Worm (Caenorhabditis elegans) whole organism, mixed stage, embryonic: ENCODE data around the gene acl-13.
A peak's percentile ranks its signal among the peaks of the same experiment; 100 is the strongest.

Experiments used
- M03D4.4 ChIP-seq: sonication (generic microtip); optimal IDR thresholded peaks from 2 replicates; lab custom pipeline; 2017; ENCODE audit warnings: mild to moderate bottlenecking, missing genetic modification characterization, missing compliant biosample characterization
- bed-3 ChIP-seq: fragments of 200-800 bp; sonication (Bioruptor generic); optimal IDR thresholded peaks from 3 replicates; lab custom pipeline; 2018; ENCODE audit warnings: mild to moderate bottlenecking, missing genetic modification characterization, moderate library complexity, missing compliant biosample characterization
- blmp-1 ChIP-seq: fragments of 150-350 bp; optimal IDR thresholded peaks from 2 replicates; lab custom pipeline; 2014; ENCODE audit warnings: missing biosample characterization, missing genetic modification characterization
- ceh-39 ChIP-seq: fragments of 150-350 bp; optimal IDR thresholded peaks from 2 replicates; lab custom pipeline; 2014; ENCODE audit warnings: missing biosample characterization, missing genetic modification characterization
- ceh-43 ChIP-seq: fragments of 200-800 bp; sonication (Bioruptor generic); optimal IDR thresholded peaks from 2 replicates; lab custom pipeline; 2018; ENCODE audit warnings: mild to moderate bottlenecking, missing genetic modification characterization, moderate library complexity, missing compliant biosample characterization
- ceh-83 ChIP-seq: fragments of 200-800 bp; sonication (Bioruptor generic); optimal IDR thresholded peaks from 2 replicates; lab custom pipeline; 2018; ENCODE audit warnings: mild to moderate bottlenecking, missing genetic modification characterization, missing compliant biosample characterization
- ces-1 ChIP-seq: fragments of 150-350 bp; optimal IDR thresholded peaks from 2 replicates; lab custom pipeline; 2014; ENCODE audit warnings: missing biosample characterization, missing genetic modification reagents, missing genetic modification characterization
- cnd-1 ChIP-seq: fragments of 200-800 bp; sonication (Bioruptor generic); optimal IDR thresholded peaks from 2 replicates; lab custom pipeline; 2018; ENCODE audit warnings: mild to moderate bottlenecking, missing genetic modification characterization, missing compliant biosample characterization
- drap-1 ChIP-seq: fragments of 200-800 bp; sonication (Bioruptor generic); optimal IDR thresholded peaks from 3 replicates; lab custom pipeline; 2018; ENCODE audit warnings: mild to moderate bottlenecking, missing genetic modification characterization, missing compliant biosample characterization
- elt-1 ChIP-seq: sonication (generic microtip); optimal IDR thresholded peaks from 2 replicates; lab custom pipeline; 2017; ENCODE audit warnings: missing genetic modification characterization, mild to moderate bottlenecking, missing compliant biosample characterization, antibody characterized with exemption, moderate library complexity, borderline replicate concordance; ENCODE audit not compliant: insufficient read depth
- elt-3 ChIP-seq: fragments of 150-350 bp; optimal IDR thresholded peaks from 2 replicates; lab custom pipeline; 2014; ENCODE audit warnings: missing biosample characterization, missing genetic modification characterization
- flh-1 ChIP-seq: fragments of 200-800 bp; sonication (Bioruptor generic); optimal IDR thresholded peaks from 2 replicates; lab custom pipeline; 2018; ENCODE audit warnings: mild to moderate bottlenecking, missing genetic modification characterization, moderate library complexity, missing compliant biosample characterization
- ham-2 ChIP-seq: fragments of 200-800 bp; sonication (Bioruptor generic); optimal IDR thresholded peaks from 2 replicates; lab custom pipeline; 2018; ENCODE audit warnings: mild to moderate bottlenecking, missing genetic modification characterization, missing compliant biosample characterization
- hlh-1 ChIP-seq: fragments of 150-350 bp; optimal IDR thresholded peaks from 2 replicates; lab custom pipeline; 2014; ENCODE audit warnings: missing biosample characterization, missing genetic modification reagents, missing genetic modification characterization
- lin-13 ChIP-seq: fragments of 150-350 bp; optimal IDR thresholded peaks from 2 replicates; lab custom pipeline; 2014; ENCODE audit warnings: missing biosample characterization, missing genetic modification characterization
- lin-32 ChIP-seq: fragments of 200-800 bp; sonication (Bioruptor generic); optimal IDR thresholded peaks from 2 replicates; lab custom pipeline; 2018; ENCODE audit warnings: mild to moderate bottlenecking, missing genetic modification characterization, missing compliant biosample characterization
- lsy-2 ChIP-seq: fragments of 150-350 bp; optimal IDR thresholded peaks from 2 replicates; lab custom pipeline; 2014; ENCODE audit warnings: missing biosample characterization, missing genetic modification characterization
- mab-5 ChIP-seq: fragments of 150-350 bp; optimal IDR thresholded peaks from 2 replicates; lab custom pipeline; 2014; ENCODE audit warnings: missing biosample characterization, missing genetic modification characterization
- mep-1 ChIP-seq: fragments of 150-350 bp; optimal IDR thresholded peaks from 2 replicates; lab custom pipeline; 2017; ENCODE audit warnings: missing biosample characterization, missing genetic modification reagents, missing genetic modification characterization, inconsistent platforms
- mls-2 ChIP-seq: sonication (generic microtip); optimal IDR thresholded peaks from 2 replicates; lab custom pipeline; 2016; ENCODE audit warnings: mild to moderate bottlenecking, missing genetic modification characterization, moderate library complexity, missing compliant biosample characterization
- nhr-12 ChIP-seq: fragments of 150-350 bp; optimal IDR thresholded peaks from 2 replicates; lab custom pipeline; 2014; ENCODE audit warnings: missing biosample characterization, missing genetic modification characterization
- nhr-2 ChIP-seq: fragments of 150-350 bp; optimal IDR thresholded peaks from 2 replicates; lab custom pipeline; 2014; ENCODE audit warnings: missing biosample characterization, missing genetic modification characterization
- nhr-76 ChIP-seq: sonication (generic microtip); optimal IDR thresholded peaks from 2 replicates; lab custom pipeline; 2017; ENCODE audit warnings: missing biosample characterization, missing genetic modification characterization
- pha-4 ChIP-seq: fragments of 150-350 bp; optimal IDR thresholded peaks from 2 replicates; lab custom pipeline; 2018; ENCODE audit warnings: missing biosample characterization, missing genetic modification reagents, missing genetic modification characterization
- snpc-4 ChIP-seq: fragments of 150-350 bp; optimal IDR thresholded peaks from 2 replicates; lab custom pipeline; 2014; ENCODE audit warnings: missing biosample characterization, missing genetic modification characterization
- sptf-1 ChIP-seq: sonication (generic microtip); optimal IDR thresholded peaks from 2 replicates; lab custom pipeline; 2017; ENCODE audit warnings: mild to moderate bottlenecking, missing genetic modification characterization, moderate library complexity, missing compliant biosample characterization
- tbx-8 ChIP-seq: fragments of 200-800 bp; sonication (Bioruptor generic); optimal IDR thresholded peaks from 2 replicates; lab custom pipeline; 2018; ENCODE audit warnings: mild to moderate bottlenecking, missing genetic modification characterization, moderate library complexity, missing compliant biosample characterization
- unc-120 ChIP-seq: sonication (generic microtip); optimal IDR thresholded peaks from 2 replicates; lab custom pipeline; 2017; ENCODE audit warnings: missing genetic modification characterization, missing compliant biosample characterization; ENCODE audit not compliant: poor library complexity, severe bottlenecking
- unc-39 ChIP-seq: fragments of 150-350 bp; optimal IDR thresholded peaks from 2 replicates; lab custom pipeline; 2014; ENCODE audit warnings: missing biosample characterization, missing genetic modification characterization
- zip-8 ChIP-seq: fragments of 150-350 bp; optimal IDR thresholded peaks from 2 replicates; lab custom pipeline; 2014; ENCODE audit warnings: missing biosample characterization, missing genetic modification characterization

Gene acl-13

ce11 chrIV:12408625-12409024 lies 1.6 kb upstream of the acl-13 start, which contains the start of gene dsb-1:
TSS of gene dsb-1 (plus strand) at chrIV:12408925.
- TF ChIP-seq blmp-1 (tag; lab: Kevin White, UChicago): no peak
- no peak for TF ChIP-seq lin-32 (GFP tag; lab: Kevin White, UChicago)

- TF ChIP-seq hlh-1 (tag; lab: Kevin White, UChicago) (no peak), ceh-39 (tag; lab: Kevin White, UChicago) (no peak), sptf-1 (tag; lab: Kevin White, UChicago) (no peak), tbx-8 (no peak), lin-32 (GFP tag; lab: Kevin White, UChicago) (no peak), elt-3 (tag; lab: Kevin White, UChicago) (no peak), snpc-4 (tag; lab: Kevin White, UChicago) (no peak), ceh-83 (GFP tag; lab: Kevin White, UChicago) (no peak)
These were observed 4.3 kb downstream of the acl-13 start for ce11 chrIV:12414601-12415000.

ce11 chrIV:12416629-12417404 lies 6.5 kb downstream of the acl-13 start:
- TF ChIP-seq ceh-43: no peak
- peak; percentile 63 for TF ChIP-seq lin-32 (GFP tag; lab: Kevin White, UChicago)
- TF ChIP-seq M03D4.4 (tag; lab: Kevin White, UChicago): peak; percentile 32
- TF ChIP-seq tbx-8: no peak
- TF ChIP-seq pha-4: no peak
- no peak for TF ChIP-seq drap-1
- peak; percentile 35 for TF ChIP-seq cnd-1 (tag; lab: Kevin White, UChicago)
- peak; percentile 48 for TF ChIP-seq ham-2
- TF ChIP-seq ceh-83 (GFP tag; lab: Kevin White, UChicago): peak; percentile 34
- peak; percentile 52 for TF ChIP-seq sptf-1 (tag; lab: Kevin White, UChicago)
- no peak for TF ChIP-seq mab-5 (tag; lab: Kevin White, UChicago)

DNA sequence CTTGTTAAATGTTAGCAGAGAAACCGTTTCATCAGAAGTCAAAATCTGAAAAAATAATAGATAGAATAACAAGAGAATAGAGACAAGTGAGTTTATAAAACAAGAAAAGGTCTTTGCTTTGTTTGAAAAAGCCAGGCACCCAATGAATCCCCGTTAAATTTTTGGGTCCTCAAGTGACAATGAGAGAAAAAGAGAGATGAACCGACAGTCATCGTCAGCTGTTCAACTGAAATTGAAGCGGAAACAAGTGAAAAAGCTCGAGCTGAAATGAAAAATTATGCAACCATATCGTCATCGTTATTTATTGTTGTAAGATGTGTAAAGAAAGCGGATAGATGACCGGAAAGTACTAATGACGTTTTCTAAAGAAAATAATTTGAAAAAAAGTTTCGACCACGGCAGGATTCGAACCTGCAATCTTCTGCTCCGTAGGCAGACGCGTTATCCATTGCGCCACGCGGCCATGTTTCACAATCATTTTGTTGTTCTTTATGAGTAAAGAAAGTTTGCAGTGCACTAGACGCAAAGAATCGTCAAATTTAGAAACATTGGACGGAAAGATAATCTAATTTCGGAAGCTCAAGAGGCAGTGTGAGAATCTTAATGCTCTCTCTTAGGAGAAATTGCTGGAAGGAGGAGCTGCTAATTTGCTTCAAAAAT lies 7.4 kb downstream of the acl-13 start, which contains the start of gene F08G5.3:
Gene F08G5.3 (minus strand): TSS at position 51 of the 660 bp plus-strand sequence.
- TF ChIP-seq nhr-76 (tag; lab: Kevin White, UChicago) (no peak), unc-120 (tag; lab: Kevin White, UChicago) (peak; percentile 39), lsy-2 (tag; lab: Kevin White, UChicago) (no peak), elt-3 (tag; lab: Kevin White, UChicago) (no peak), elt-1 (tag; lab: Kevin White, UChicago) (no peak), M03D4.4 (tag; lab: Kevin White, UChicago) (no peak), ces-1 (GFP tag; lab: Kevin White, UChicago) (peak; percentile 70), hlh-1 (tag; lab: Kevin White, UChicago) (peak; percentile 44), drap-1 (peak; percentile 4), sptf-1 (tag; lab: Kevin White, UChicago) (peak; percentile 31), snpc-4 (tag; lab: Kevin White, UChicago) (no peak), bed-3 (no peak), lin-32 (GFP tag; lab: Kevin White, UChicago) (no peak), zip-8 (tag; lab: Kevin White, UChicago) (no peak), blmp-1 (tag; lab: Kevin White, UChicago) (no peak), mab-5 (tag; lab: Kevin White, UChicago) (no peak), mls-2 (no peak), nhr-2 (no peak), ham-2 (no peak), nhr-12 (tag; lab: Kevin White, UChicago) (no peak), ceh-43 (no peak), flh-1 (GFP tag; lab: Kevin White, UChicago) (no peak), ceh-39 (tag; lab: Kevin White, UChicago) (no peak), mep-1 (tag; lab: Kevin White, UChicago) (no peak), lin-13 (no peak), unc-39 (no peak), pha-4 (no peak)
